Fruit fly (Drosophila melanogaster) whole organism, embryonic: ENCODE data around the gene prt.

Experiments used
- ATbp ChIP-seq: fragments of 200-800 bp; sonication (Bioruptor generic); optimal IDR thresholded peaks from 2 replicates; lab custom pipeline; 2017; ENCODE audit warnings: missing biosample characterization, mild to moderate bottlenecking, missing genetic modification characterization, missing genetic modification reagents
- Aef1 ChIP-seq: fragments of 200-800 bp; sonication (Bioruptor generic); IDR thresholded peaks from 3 replicates; pipeline ENCODE4 v1.3.6; 2022; ENCODE audit warnings: missing biosample characterization, missing genetic modification characterization
- Asciz ChIP-seq: fragments of 200-800 bp; sonication (Bioruptor generic); optimal IDR thresholded peaks from 2 replicates; lab custom pipeline; 2017; ENCODE audit warnings: missing biosample characterization, mild to moderate bottlenecking, missing genetic modification characterization, missing genetic modification reagents
- BtbVII ChIP-seq: fragments of 200-800 bp; sonication (Bioruptor generic); optimal IDR thresholded peaks from 3 replicates; lab custom pipeline; 2017; ENCODE audit warnings: missing biosample characterization, mild to moderate bottlenecking, missing genetic modification characterization
- CG10565 ChIP-seq: fragments of 200-800 bp; sonication (Bioruptor generic); optimal IDR thresholded peaks from 3 replicates; lab custom pipeline; 2016; ENCODE audit warnings: missing biosample characterization, mild to moderate bottlenecking, missing genetic modification characterization
- CG10979 ChIP-seq: fragments of 200-800 bp; sonication (Bioruptor generic); optimal IDR thresholded peaks from 2 replicates; lab custom pipeline; 2018; ENCODE audit warnings: missing biosample characterization, mild to moderate bottlenecking, missing genetic modification characterization, moderate library complexity
- CG11456 ChIP-seq: fragments of 200-800 bp; sonication (Bioruptor generic); IDR thresholded peaks from 3 replicates; pipeline ENCODE4 v1.3.6; 2022; ENCODE audit warnings: missing biosample characterization, missing genetic modification characterization
- CG13296 ChIP-seq: fragments of 200-800 bp; sonication (Bioruptor generic); optimal IDR thresholded peaks from 3 replicates; lab custom pipeline; 2018; ENCODE audit warnings: missing biosample characterization, mild to moderate bottlenecking, missing genetic modification characterization
- CG14965 ChIP-seq: fragments of 200-800 bp; sonication (Bioruptor generic); optimal IDR thresholded peaks from 2 replicates; lab custom pipeline; 2016; ENCODE audit warnings: missing biosample characterization, missing genetic modification characterization, borderline replicate concordance
- CG15479 ChIP-seq: fragments of 200-800 bp; sonication (Bioruptor generic); optimal IDR thresholded peaks from 3 replicates; lab custom pipeline; 2019; ENCODE audit warnings: missing biosample characterization, mild to moderate bottlenecking, missing genetic modification characterization, moderate library complexity
- CG15696 ChIP-seq: fragments of 200-800 bp; sonication (Bioruptor generic); optimal IDR thresholded peaks from 2 replicates; lab custom pipeline; 2019; ENCODE audit warnings: missing biosample characterization, mild to moderate bottlenecking, missing genetic modification characterization, moderate library complexity
- CG17385 ChIP-seq: fragments of 200-800 bp; sonication (Bioruptor generic); optimal IDR thresholded peaks from 3 replicates; lab custom pipeline; 2018; ENCODE audit warnings: missing biosample characterization, mild to moderate bottlenecking, missing genetic modification characterization
- CG17612 ChIP-seq: fragments of 200-800 bp; sonication (Bioruptor generic); IDR thresholded peaks from 2 replicates; pipeline ENCODE4 v1.3.6; 2022; ENCODE audit warnings: missing biosample characterization, missing genetic modification characterization
- CG1832 ChIP-seq: fragments of 200-800 bp; sonication (Bioruptor generic); optimal IDR thresholded peaks from 2 replicates; lab custom pipeline; 2017; ENCODE audit warnings: missing biosample characterization, mild to moderate bottlenecking, missing genetic modification characterization, inconsistent platforms
- CG18599 ChIP-seq: fragments of 200-800 bp; sonication (Bioruptor generic); optimal IDR thresholded peaks from 3 replicates; lab custom pipeline; 2017; ENCODE audit warnings: missing biosample characterization, missing genetic modification characterization, mild to moderate bottlenecking, moderate library complexity, missing genetic modification reagents
- CG30431 ChIP-seq: fragments of 200-800 bp; sonication (Bioruptor generic); optimal IDR thresholded peaks from 2 replicates; lab custom pipeline; 2017; ENCODE audit warnings: missing biosample characterization, missing genetic modification characterization
- CG3163 ChIP-seq: fragments of 200-800 bp; sonication (Bioruptor generic); optimal IDR thresholded peaks from 3 replicates; lab custom pipeline; 2016; ENCODE audit warnings: missing biosample characterization, missing genetic modification characterization
- CG32767 ChIP-seq: fragments of 200-800 bp; sonication (Bioruptor generic); IDR thresholded peaks from 2 replicates; pipeline ENCODE4 v1.3.6; 2022; ENCODE audit warnings: missing biosample characterization, missing genetic modification characterization
- CG4360 ChIP-seq: fragments of 200-800 bp; sonication (Bioruptor generic); IDR thresholded peaks from 2 replicates; pipeline ENCODE4 v1.3.6; 2022; ENCODE audit warnings: missing biosample characterization, missing genetic modification characterization
- CG43689 ChIP-seq: fragments of 200-800 bp; sonication (Bioruptor generic); IDR thresholded peaks from 2 replicates; pipeline ENCODE4 v1.3.6; 2022; ENCODE audit warnings: missing biosample characterization, missing genetic modification characterization
- CG4617 ChIP-seq: fragments of 200-800 bp; sonication (Bioruptor generic); optimal IDR thresholded peaks from 3 replicates; lab custom pipeline; 2016; ENCODE audit warnings: missing biosample characterization, missing genetic modification characterization, borderline replicate concordance
- CrebB ChIP-seq: fragments of 200-800 bp; sonication (Bioruptor generic); optimal IDR thresholded peaks from 3 replicates; lab custom pipeline; 2018; ENCODE audit warnings: missing biosample characterization, mild to moderate bottlenecking, missing genetic modification characterization
- Ets65A ChIP-seq: fragments of 200-800 bp; sonication (Bioruptor generic); peaks from one replicate; lab custom pipeline; 2016; ENCODE audit warnings: missing biosample characterization, missing genetic modification characterization
- H2.0 ChIP-seq: fragments of 200-800 bp; sonication (Bioruptor generic); IDR thresholded peaks from 2 replicates; pipeline ENCODE4 v1.3.6; 2022; ENCODE audit warnings: missing biosample characterization, missing genetic modification characterization
- HmgD ChIP-seq: fragments of 200-800 bp; sonication (Bioruptor generic); optimal IDR thresholded peaks from 3 replicates; lab custom pipeline; 2016; ENCODE audit warnings: missing biosample characterization, missing genetic modification characterization
- HmgZ ChIP-seq: fragments of 200-800 bp; sonication (Bioruptor generic); optimal IDR thresholded peaks from 2 replicates; lab custom pipeline; 2018; ENCODE audit warnings: missing biosample characterization, mild to moderate bottlenecking, missing genetic modification characterization
- MTF-1 ChIP-seq: fragments of 200-800 bp; sonication (Bioruptor generic); optimal IDR thresholded peaks from 2 replicates; lab custom pipeline; 2018; ENCODE audit warnings: missing biosample characterization, mild to moderate bottlenecking, missing genetic modification characterization, borderline replicate concordance
- Opbp ChIP-seq: fragments of 200-800 bp; sonication (Bioruptor generic); IDR thresholded peaks from 3 replicates; pipeline ENCODE4 v1.3.6; 2022; ENCODE audit warnings: missing biosample characterization, missing genetic modification characterization; ENCODE audit not compliant: partially characterized antibody
- Ptx1 ChIP-seq: fragments of 200-800 bp; sonication (Bioruptor generic); IDR thresholded peaks from 2 replicates; pipeline ENCODE4 v1.3.6; 2022; ENCODE audit warnings: missing biosample characterization, missing genetic modification characterization
- Spps ChIP-seq: fragments of 200-800 bp; sonication (Bioruptor generic); optimal IDR thresholded peaks from 2 replicates; lab custom pipeline; 2018; ENCODE audit warnings: missing biosample characterization, mild to moderate bottlenecking, missing genetic modification characterization
- Sry-β ChIP-seq: fragments of 200-800 bp; sonication (Bioruptor generic); optimal IDR thresholded peaks from 2 replicates; lab custom pipeline; 2018; ENCODE audit warnings: missing biosample characterization, mild to moderate bottlenecking, missing genetic modification characterization, moderate library complexity
- abd-A ChIP-seq: fragments of 200-800 bp; sonication (Bioruptor generic); optimal IDR thresholded peaks from 3 replicates; lab custom pipeline; 2019; ENCODE audit warnings: missing biosample characterization, mild to moderate bottlenecking, missing genetic modification characterization, moderate library complexity
- ap ChIP-seq: fragments of 200-800 bp; sonication (Bioruptor generic); IDR thresholded peaks from 2 replicates; pipeline ENCODE4 v1.3.6; 2022; ENCODE audit warnings: missing biosample characterization, missing genetic modification characterization
- ara ChIP-seq: fragments of 200-800 bp; sonication (Bioruptor generic); IDR thresholded peaks from 2 replicates; pipeline ENCODE4 v1.3.6; 2022; ENCODE audit warnings: missing biosample characterization, missing genetic modification characterization
- bsh ChIP-seq, 2 experiments: fragments of 200-800 bp; sonication (Bioruptor generic); optimal IDR thresholded peaks; 2 replicates each; lab custom pipeline; 2017 to 2018; ENCODE audit warnings: mild to moderate bottlenecking in 2 of 2, missing biosample characterization in 2 of 2, missing genetic modification characterization in 2 of 2, moderate library complexity in 1 of 2
- emc ChIP-seq: fragments of 200-800 bp; sonication (Bioruptor generic); optimal IDR thresholded peaks from 2 replicates; lab custom pipeline; 2016; ENCODE audit warnings: missing biosample characterization, missing genetic modification characterization
- esg ChIP-seq: fragments of 200-800 bp; sonication (Bioruptor generic); conservative IDR thresholded peaks from 2 replicates; pipeline ENCODE4 v1.3.6; 2022; ENCODE audit warnings: missing biosample characterization, missing genetic modification characterization
- eyg ChIP-seq: fragments of 200-800 bp; sonication (Bioruptor generic); optimal IDR thresholded peaks from 3 replicates; lab custom pipeline; 2016; ENCODE audit warnings: missing biosample characterization, missing genetic modification characterization
- fd64A ChIP-seq: fragments of 200-800 bp; sonication (Bioruptor generic); optimal IDR thresholded peaks from 3 replicates; lab custom pipeline; 2018; ENCODE audit warnings: missing biosample characterization, mild to moderate bottlenecking, missing genetic modification characterization
- gce ChIP-seq: fragments of 200-800 bp; sonication (Bioruptor generic); IDR thresholded peaks from 3 replicates; pipeline ENCODE4 v1.3.6; 2022; ENCODE audit warnings: missing biosample characterization, missing genetic modification characterization
- ham ChIP-seq: fragments of 200-800 bp; sonication (Bioruptor generic); IDR thresholded peaks from 2 replicates; pipeline ENCODE4 v1.3.6; 2022; ENCODE audit warnings: missing biosample characterization, missing genetic modification characterization
- her ChIP-seq: fragments of 200-800 bp; sonication (Bioruptor generic); optimal IDR thresholded peaks from 2 replicates; lab custom pipeline; 2016; ENCODE audit warnings: missing biosample characterization, missing genetic modification characterization
- oc ChIP-seq: fragments of 200-800 bp; sonication (Bioruptor generic); optimal IDR thresholded peaks from 2 replicates; lab custom pipeline; 2018; ENCODE audit warnings: missing biosample characterization, mild to moderate bottlenecking, missing genetic modification characterization, moderate library complexity
- pnt ChIP-seq: fragments of 200-800 bp; sonication (Bioruptor generic); optimal IDR thresholded peaks from 3 replicates; lab custom pipeline; 2016; ENCODE audit warnings: missing biosample characterization, missing genetic modification characterization
- repo ChIP-seq: fragments of 200-800 bp; sonication (Bioruptor generic); optimal IDR thresholded peaks from 2 replicates; lab custom pipeline; 2016; ENCODE audit warnings: missing biosample characterization, missing genetic modification characterization
- salm ChIP-seq: fragments of 200-800 bp; sonication (Bioruptor generic); optimal IDR thresholded peaks from 2 replicates; lab custom pipeline; 2018; ENCODE audit warnings: missing biosample characterization, mild to moderate bottlenecking, missing genetic modification characterization
- sens-2 ChIP-seq: fragments of 200-800 bp; sonication (Bioruptor generic); IDR thresholded peaks from 2 replicates; pipeline ENCODE4 v1.3.6; 2022; ENCODE audit warnings: missing biosample characterization, missing genetic modification characterization
- tap ChIP-seq: fragments of 200-800 bp; optimal IDR thresholded peaks from 3 replicates; lab custom pipeline; 2019; ENCODE audit warnings: missing biosample characterization, mild to moderate bottlenecking, missing genetic modification characterization, moderate library complexity
- trh ChIP-seq: fragments of 200-800 bp; sonication (Bioruptor generic); optimal IDR thresholded peaks from 2 replicates; lab custom pipeline; 2016; ENCODE audit warnings: missing biosample characterization, missing genetic modification characterization
- usp ChIP-seq: fragments of >200 bp; optimal IDR thresholded peaks from 2 replicates; lab custom pipeline; 2017; ENCODE audit warnings: missing biosample characterization, missing genetic modification characterization

prt gene

DNA sequence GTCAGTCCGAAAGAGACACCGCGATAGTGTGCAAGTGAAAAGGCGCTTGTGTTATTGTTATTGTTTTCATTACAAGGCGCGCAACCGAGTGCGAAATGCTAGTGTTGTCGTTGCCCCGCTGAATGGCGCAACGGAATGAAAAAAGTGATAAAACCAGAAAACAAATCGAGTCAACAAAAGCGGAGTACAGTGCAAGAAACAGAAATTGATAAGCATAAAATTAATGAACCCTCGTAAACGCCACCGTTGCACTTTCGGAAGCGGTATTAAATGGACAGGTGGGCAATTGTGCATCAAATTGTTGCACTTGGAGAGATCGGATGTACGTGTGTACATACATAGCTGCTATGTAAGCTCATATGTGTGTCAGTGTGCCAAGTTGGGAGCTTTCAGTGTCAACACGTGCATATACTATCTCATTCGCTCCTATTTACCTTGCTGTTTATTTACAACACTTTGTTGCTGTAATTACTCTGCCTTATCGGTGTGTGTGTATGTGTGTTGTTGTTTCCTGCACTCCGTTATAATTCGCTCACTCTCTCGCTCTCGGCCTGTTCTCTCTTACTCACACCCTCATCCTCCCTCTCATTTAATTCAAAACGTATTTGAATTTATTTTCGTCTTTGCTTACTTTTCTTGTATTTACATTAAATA lies 24.7 kb upstream of the prt start (continued):
- no peak for TF ChIP-seq oc (tag; lab: Kevin White, UChicago)
- TF ChIP-seq gce (GFP tag; lab: Robert Waterston, UW): peak; percentile 91
- no peak for TF ChIP-seq CG4617 (GFP tag; lab: Kevin White, UChicago)
- TF ChIP-seq HmgZ (tag; lab: Kevin White, UChicago): peak; percentile 15
- TF ChIP-seq usp (GFP tag; lab: Kevin White, UChicago): no peak
- no peak for TF ChIP-seq Spps (tag; lab: Kevin White, UChicago)
- TF ChIP-seq CG17385 (GFP tag; lab: Kevin White, UChicago): peak; percentile 25
- TF ChIP-seq H2.0 (GFP tag; lab: Robert Waterston, UW): no peak
- no peak for TF ChIP-seq esg (GFP tag; lab: Robert Waterston, UW)
- TF ChIP-seq CG14965 (GFP tag; lab: Kevin White, UChicago): peak; percentile 63
- TF ChIP-seq her: peak; percentile 27
- no peak for TF ChIP-seq sens-2 (GFP tag; lab: Robert Waterston, UW)
- no peak for TF ChIP-seq emc (GFP tag; lab: Kevin White, UChicago)
- TF ChIP-seq ap (GFP tag; lab: Robert Waterston, UW): no peak
- peak; percentile 85 for TF ChIP-seq repo (GFP tag; lab: Kevin White, UChicago)
- TF ChIP-seq CG17612 (GFP tag; lab: Robert Waterston, UW): no peak
- TF ChIP-seq Asciz (GFP tag; lab: Kevin White, UChicago): peak; percentile 96
- TF ChIP-seq pnt (GFP tag; lab: Kevin White, UChicago): peak; percentile 60
- peak; percentile 93 for TF ChIP-seq ATbp (GFP tag; lab: Kevin White, UChicago)
- TF ChIP-seq Aef1: no peak
- TF ChIP-seq Ptx1 (GFP tag; lab: Robert Waterston, UW): peak; percentile 17; the same call in 1 of the 2 replicates
- TF ChIP-seq ara: peak; percentile 77
- no peak for TF ChIP-seq CG10565 (GFP tag; lab: Kevin White, UChicago)
- TF ChIP-seq Sry-β (GFP tag; lab: Kevin White, UChicago): peak; percentile 62
- peak; percentile 76 for TF ChIP-seq tap (tag; lab: Kevin White, UChicago)
- TF ChIP-seq bsh (GFP tag; optimal IDR thresholded peaks at IDR 0.05; lab: Kevin White, UChicago): peak in 1 of 2 experiments; percentile 44
- TF ChIP-seq CG13296 (GFP tag; lab: Kevin White, UChicago): peak; percentile 71
- TF ChIP-seq abd-A: no peak
- TF ChIP-seq ham (GFP tag; lab: Robert Waterston, UW): 0 out of 2 replicates have a peak, but pooled peaks have one; percentile 8
- no peak for TF ChIP-seq CG30431 (GFP tag; lab: Kevin White, UChicago)
- peak; percentile 75 for TF ChIP-seq eyg
- peak; percentile 48 for TF ChIP-seq CrebB
- TF ChIP-seq CG18599: no peak
- peak; percentile 22 for TF ChIP-seq CG15479
- TF ChIP-seq BtbVII (GFP tag; lab: Kevin White, UChicago): no peak
- peak; percentile 85 for TF ChIP-seq fd64A (GFP tag; lab: Kevin White, UChicago)
- TF ChIP-seq CG4360: peak; percentile 69
- no peak for TF ChIP-seq CG3163
- no peak for TF ChIP-seq CG43689
- no peak for TF ChIP-seq CG1832
- peak; percentile 95 for TF ChIP-seq MTF-1 (GFP tag; lab: Kevin White, UChicago)
- peak; percentile 76 for TF ChIP-seq trh (GFP tag; lab: Kevin White, UChicago)
- TF ChIP-seq Ets65A (GFP tag; lab: Kevin White, UChicago): no peak
- peak; percentile 47 for TF ChIP-seq CG32767 (GFP tag; lab: Robert Waterston, UW)
- peak; percentile 18 for TF ChIP-seq CG10979
- no peak for TF ChIP-seq Opbp (GFP tag; lab: Robert Waterston, UW)
- TF ChIP-seq salm (tag; lab: Kevin White, UChicago): no peak
- TF ChIP-seq CG15696: no peak
- no peak for TF ChIP-seq HmgD (GFP tag; lab: Kevin White, UChicago)
- TF ChIP-seq CG11456 (GFP tag; lab: Robert Waterston, UW): 0 out of 3 replicates have a peak, but pooled peaks have one; percentile 59
